Fruit fly (Drosophila melanogaster) whole organism, embryonic: Measurements from ENCODE around the gene heph.

ENCODE experiments used
- Ada2b ChIP-seq: fragments of 200-800 bp; sonication (Bioruptor generic); IDR thresholded peaks from 2 replicates; pipeline ENCODE4 v1.3.6; 2022; ENCODE audit warnings: missing biosample characterization, missing genetic modification characterization
- Asciz ChIP-seq: fragments of 200-800 bp; sonication (Bioruptor generic); optimal IDR thresholded peaks from 2 replicates; lab custom pipeline; 2017; ENCODE audit warnings: missing biosample characterization, mild to moderate bottlenecking, missing genetic modification characterization, missing genetic modification reagents
- Blimp-1 ChIP-seq: fragments of 200-800 bp; sonication (Bioruptor generic); optimal IDR thresholded peaks from 3 replicates; lab custom pipeline; 2018; ENCODE audit warnings: missing biosample characterization, missing genetic modification characterization, mild to moderate bottlenecking, moderate library complexity, missing genetic modification reagents
- CG11504 ChIP-seq: fragments of 200-800 bp; sonication (Bioruptor generic); optimal IDR thresholded peaks from 3 replicates; lab custom pipeline; 2019; ENCODE audit warnings: missing biosample characterization, mild to moderate bottlenecking, missing genetic modification characterization, moderate library complexity
- CG12659 ChIP-seq: fragments of 200-800 bp; sonication (Bioruptor generic); optimal IDR thresholded peaks from 3 replicates; lab custom pipeline; 2017; ENCODE audit warnings: mild to moderate bottlenecking, missing biosample characterization, missing genetic modification reagents, missing genetic modification characterization
- CG13894 ChIP-seq: fragments of 200-800 bp; sonication (Bioruptor generic); optimal IDR thresholded peaks from 3 replicates; lab custom pipeline; 2018; ENCODE audit warnings: missing biosample characterization, mild to moderate bottlenecking, missing genetic modification characterization, moderate library complexity
- CG17328 ChIP-seq: fragments of 200-800 bp; sonication (Bioruptor generic); IDR thresholded peaks from 2 replicates; pipeline ENCODE4 v1.3.6; 2022; ENCODE audit warnings: missing biosample characterization, missing genetic modification characterization
- CG17359 ChIP-seq: fragments of 200-800 bp; sonication (Bioruptor generic); optimal IDR thresholded peaks from 3 replicates; lab custom pipeline; 2018; ENCODE audit warnings: missing biosample characterization, mild to moderate bottlenecking, missing genetic modification characterization, moderate library complexity
- CG17361 ChIP-seq: fragments of 200-800 bp; sonication (Bioruptor generic); IDR thresholded peaks from 3 replicates; pipeline ENCODE4 v1.3.6; 2022; ENCODE audit warnings: missing biosample characterization, missing genetic modification characterization
- CG18476 ChIP-seq: fragments of 200-800 bp; sonication (Bioruptor generic); optimal IDR thresholded peaks from 2 replicates; lab custom pipeline; 2016; ENCODE audit warnings: missing biosample characterization, mild to moderate bottlenecking, missing genetic modification characterization
- CG2116 ChIP-seq: fragments of 200-800 bp; sonication (Bioruptor generic); optimal IDR thresholded peaks from 3 replicates; lab custom pipeline; 2018; ENCODE audit warnings: missing biosample characterization, mild to moderate bottlenecking, missing genetic modification characterization
- CG2120 ChIP-seq: fragments of 200-800 bp; sonication (Bioruptor generic); optimal IDR thresholded peaks from 3 replicates; lab custom pipeline; 2016; ENCODE audit warnings: missing biosample characterization, missing genetic modification characterization
- CG2678 ChIP-seq: fragments of 200-800 bp; sonication (Bioruptor generic); optimal IDR thresholded peaks from 3 replicates; lab custom pipeline; 2019; ENCODE audit warnings: missing biosample characterization, mild to moderate bottlenecking, missing genetic modification characterization, moderate library complexity
- CG2712 ChIP-seq: fragments of 200-800 bp; optimal IDR thresholded peaks from 3 replicates; lab custom pipeline; 2019; ENCODE audit warnings: missing biosample characterization, mild to moderate bottlenecking, missing genetic modification characterization, moderate library complexity
- CG6813 ChIP-seq: fragments of 200-800 bp; sonication (Bioruptor generic); optimal IDR thresholded peaks from 2 replicates; lab custom pipeline; 2017; ENCODE audit warnings: missing biosample characterization, missing genetic modification characterization, mild to moderate bottlenecking, moderate library complexity, missing genetic modification reagents
- CG7357 ChIP-seq: fragments of 200-800 bp; sonication (Bioruptor generic); IDR thresholded peaks from 3 replicates; pipeline ENCODE4 v1.3.6; 2022; ENCODE audit warnings: missing biosample characterization, missing genetic modification characterization
- CG7839 ChIP-seq: fragments of 200-800 bp; sonication (Bioruptor generic); optimal IDR thresholded peaks from 3 replicates; lab custom pipeline; 2018; ENCODE audit warnings: missing biosample characterization, mild to moderate bottlenecking, missing genetic modification characterization, moderate library complexity
- CG8290 ChIP-seq, 3 experiments: fragments of 200-800 bp; sonication (Bioruptor generic); optimal IDR thresholded peaks; 2 replicates each; lab custom pipeline; 2016 to 2019; ENCODE audit warnings: missing biosample characterization in 3 of 3, missing genetic modification characterization in 3 of 3, mild to moderate bottlenecking in 2 of 3, moderate library complexity in 1 of 3
- CG8388 ChIP-seq: fragments of 200-800 bp; sonication (Bioruptor generic); optimal IDR thresholded peaks from 2 replicates; lab custom pipeline; 2019; ENCODE audit warnings: missing biosample characterization, mild to moderate bottlenecking, missing genetic modification characterization, moderate library complexity
- D19A ChIP-seq: fragments of 200-800 bp; optimal IDR thresholded peaks from 3 replicates; lab custom pipeline; 2019; ENCODE audit warnings: missing biosample characterization, mild to moderate bottlenecking, missing genetic modification characterization, moderate library complexity
- D19B ChIP-seq: fragments of 200-800 bp; sonication (Bioruptor generic); optimal IDR thresholded peaks from 2 replicates; lab custom pipeline; 2017; ENCODE audit warnings: missing biosample characterization, mild to moderate bottlenecking, missing genetic modification characterization
- Dref ChIP-seq: fragments of 200-800 bp; sonication (Bioruptor generic); IDR thresholded peaks from 2 replicates; pipeline ENCODE4 v1.3.6; 2022; ENCODE audit warnings: missing biosample characterization, missing genetic modification characterization
- MBD-R2 ChIP-seq: fragments of 200-800 bp; sonication (Bioruptor generic); IDR thresholded peaks from 2 replicates; pipeline ENCODE4 v1.3.6; 2022; ENCODE audit warnings: missing biosample characterization, missing genetic modification characterization
- Meics ChIP-seq: fragments of 200-800 bp; sonication (Bioruptor generic); optimal IDR thresholded peaks from 2 replicates; lab custom pipeline; 2017; ENCODE audit warnings: missing biosample characterization, mild to moderate bottlenecking, missing genetic modification characterization
- NC2β ChIP-seq: fragments of 200-800 bp; sonication (Bioruptor generic); optimal IDR thresholded peaks from 2 replicates; lab custom pipeline; 2016; ENCODE audit warnings: missing biosample characterization, missing genetic modification characterization
- NK7.1 ChIP-seq: fragments of 200-800 bp; sonication (Bioruptor generic); optimal IDR thresholded peaks from 3 replicates; lab custom pipeline; 2016; ENCODE audit warnings: missing biosample characterization, missing genetic modification characterization
- NfI ChIP-seq: fragments of 200-800 bp; sonication (Bioruptor generic); optimal IDR thresholded peaks from 3 replicates; lab custom pipeline; 2018; ENCODE audit warnings: missing biosample characterization, mild to moderate bottlenecking, missing genetic modification characterization, moderate library complexity
- Optix ChIP-seq: fragments of 200-800 bp; sonication (Bioruptor generic); IDR thresholded peaks from 3 replicates; pipeline ENCODE4 v1.3.6; 2022; ENCODE audit warnings: missing biosample characterization, missing genetic modification characterization
- PHDP ChIP-seq: fragments of 200-800 bp; sonication (Bioruptor generic); optimal IDR thresholded peaks from 3 replicates; lab custom pipeline; 2018; ENCODE audit warnings: missing biosample characterization, mild to moderate bottlenecking, missing genetic modification characterization, moderate library complexity
- abd-A ChIP-seq: fragments of 200-800 bp; sonication (Bioruptor generic); optimal IDR thresholded peaks from 3 replicates; lab custom pipeline; 2019; ENCODE audit warnings: missing biosample characterization, mild to moderate bottlenecking, missing genetic modification characterization, moderate library complexity
- amos ChIP-seq: fragments of 200-800 bp; sonication (Bioruptor generic); IDR thresholded peaks from 2 replicates; pipeline ENCODE4 v1.3.6; 2022; ENCODE audit warnings: missing biosample characterization, missing genetic modification characterization; ENCODE audit not compliant: partially characterized antibody
- bsh ChIP-seq, 2 experiments: fragments of 200-800 bp; sonication (Bioruptor generic); optimal IDR thresholded peaks; 2 replicates each; lab custom pipeline; 2017 to 2018; ENCODE audit warnings: mild to moderate bottlenecking in 2 of 2, missing biosample characterization in 2 of 2, missing genetic modification characterization in 2 of 2, moderate library complexity in 1 of 2
- ci ChIP-seq: fragments of 200-800 bp; sonication (Bioruptor generic); IDR thresholded peaks from 3 replicates; pipeline ENCODE4 v1.3.6; 2022; ENCODE audit warnings: missing biosample characterization, missing genetic modification characterization
- dpn ChIP-seq, 2 experiments: fragments of 200-800 bp; sonication (Bioruptor generic); optimal IDR thresholded peaks; 3 replicates each; lab custom pipeline; 2016; ENCODE audit warnings: missing biosample characterization in 2 of 2, missing genetic modification characterization in 2 of 2
- eve ChIP-seq, 2 experiments: fragments of >200 bp; optimal IDR thresholded peaks; 2 replicates each; lab custom pipeline; 2017; ENCODE audit warnings: missing biosample characterization in 2 of 2, missing genetic modification characterization in 2 of 2
- exex ChIP-seq: fragments of 200-800 bp; sonication (Bioruptor generic); optimal IDR thresholded peaks from 4 replicates; lab custom pipeline; 2018; ENCODE audit warnings: missing biosample characterization, mild to moderate bottlenecking, missing genetic modification characterization, moderate library complexity
- eyg ChIP-seq: fragments of 200-800 bp; sonication (Bioruptor generic); optimal IDR thresholded peaks from 3 replicates; lab custom pipeline; 2016; ENCODE audit warnings: missing biosample characterization, missing genetic modification characterization
- fd64A ChIP-seq: fragments of 200-800 bp; sonication (Bioruptor generic); optimal IDR thresholded peaks from 3 replicates; lab custom pipeline; 2018; ENCODE audit warnings: missing biosample characterization, mild to moderate bottlenecking, missing genetic modification characterization
- gce ChIP-seq: fragments of 200-800 bp; sonication (Bioruptor generic); IDR thresholded peaks from 3 replicates; pipeline ENCODE4 v1.3.6; 2022; ENCODE audit warnings: missing biosample characterization, missing genetic modification characterization
- gfzf ChIP-seq: fragments of 200-800 bp; sonication (Bioruptor generic); optimal IDR thresholded peaks from 2 replicates; lab custom pipeline; 2016; ENCODE audit warnings: missing biosample characterization, mild to moderate bottlenecking, missing genetic modification characterization, moderate library complexity
- grau ChIP-seq: fragments of 200-800 bp; optimal IDR thresholded peaks from 3 replicates; lab custom pipeline; 2019; ENCODE audit warnings: missing biosample characterization, mild to moderate bottlenecking, missing genetic modification characterization, moderate library complexity
- klu ChIP-seq: fragments of 200-800 bp; sonication (Bioruptor generic); IDR thresholded peaks from 2 replicates; pipeline ENCODE4 v1.3.6; 2022; ENCODE audit warnings: missing biosample characterization, missing genetic modification characterization
- prd ChIP-seq, 3 experiments: fragments of >200 bp in 2 of 3; fragments of 200-800 bp in 1 of 3; sonication (Bioruptor generic) in 1 of 3; optimal IDR thresholded peaks in 2 of 3; IDR thresholded peaks in 1 of 3; 2 replicates in 2 of 3; 3 replicates in 1 of 3; pipeline versions ENCODE4 v1.3.6 to Lab custom; 2017 to 2022; ENCODE audit warnings: missing biosample characterization in 1 of 3, missing genetic modification characterization in 1 of 3
- ranshi ChIP-seq: fragments of 200-800 bp; sonication (Bioruptor generic); IDR thresholded peaks from 2 replicates; pipeline ENCODE4 v1.3.6; 2022; ENCODE audit warnings: missing biosample characterization, missing genetic modification characterization
- row ChIP-seq: fragments of 200-800 bp; sonication (Bioruptor generic); IDR thresholded peaks from 3 replicates; pipeline ENCODE4 v1.3.6; 2022; ENCODE audit warnings: missing biosample characterization, missing genetic modification characterization
- sens ChIP-seq: fragments of 200-800 bp; sonication (Bioruptor generic); peaks from one replicate; lab custom pipeline; 2016; ENCODE audit warnings: missing biosample characterization, missing genetic modification characterization
- zfh1 ChIP-seq: fragments of 200-800 bp; sonication (Bioruptor generic); IDR thresholded peaks from 3 replicates; pipeline ENCODE4 v1.3.6; 2022; ENCODE audit warnings: missing biosample characterization, missing genetic modification characterization

Gene heph

DNA sequence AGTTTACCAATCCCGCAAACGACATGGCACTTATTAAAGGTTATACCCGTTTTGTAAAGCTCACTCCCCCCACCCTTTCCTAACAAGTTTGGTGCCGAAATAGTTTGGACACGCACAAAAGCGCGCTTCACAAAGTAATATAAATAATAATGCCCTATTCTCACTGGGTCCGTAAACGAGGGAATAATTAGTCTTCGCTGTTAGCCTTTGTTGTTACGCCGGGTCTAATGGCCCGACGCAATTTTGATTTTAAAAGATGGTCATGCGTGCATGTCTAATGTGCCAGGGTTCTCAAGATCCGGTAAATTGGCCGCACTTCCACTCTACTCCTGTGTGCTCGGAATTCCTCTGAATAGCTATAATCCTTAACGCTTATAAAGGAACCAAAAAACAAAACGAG lies 60.9 kb downstream of the heph start (continued):
- no peak for TF ChIP-seq fd64A (GFP tag; lab: Kevin White, UChicago)
- TF ChIP-seq CG8290 (GFP tag; optimal IDR thresholded peaks at IDR 0.05; lab: Kevin White, UChicago): no peak
- peak in 1 of 2 experiments; percentile 36 for TF ChIP-seq CG8290 (tag; optimal IDR thresholded peaks at IDR 0.05; lab: Kevin White, UChicago)
- peak; percentile 29 for TF ChIP-seq CG13894 (tag; lab: Kevin White, UChicago)
- TF ChIP-seq prd (optimal IDR thresholded peaks at IDR 0.05; lab: Kevin White, UChicago): no peak
- peak; percentile 36; the same call in 1 of the 3 replicates for TF ChIP-seq prd (GFP tag; IDR thresholded peaks at IDR 0.05; lab: Robert Waterston, UW)
- no peak for TF ChIP-seq NfI (GFP tag; lab: Kevin White, UChicago)
- TF ChIP-seq sens: peak; percentile 1
- no peak for TF ChIP-seq Blimp-1 (GFP tag; lab: Kevin White, UChicago)
- no peak for TF ChIP-seq NC2β
- no peak for TF ChIP-seq eyg (GFP tag; lab: Kevin White, UChicago)
- TF ChIP-seq eve (GFP tag; optimal IDR thresholded peaks at IDR 0.05; lab: Kevin White, UChicago): peak in 1 of 2 experiments; percentile 52

DNA sequence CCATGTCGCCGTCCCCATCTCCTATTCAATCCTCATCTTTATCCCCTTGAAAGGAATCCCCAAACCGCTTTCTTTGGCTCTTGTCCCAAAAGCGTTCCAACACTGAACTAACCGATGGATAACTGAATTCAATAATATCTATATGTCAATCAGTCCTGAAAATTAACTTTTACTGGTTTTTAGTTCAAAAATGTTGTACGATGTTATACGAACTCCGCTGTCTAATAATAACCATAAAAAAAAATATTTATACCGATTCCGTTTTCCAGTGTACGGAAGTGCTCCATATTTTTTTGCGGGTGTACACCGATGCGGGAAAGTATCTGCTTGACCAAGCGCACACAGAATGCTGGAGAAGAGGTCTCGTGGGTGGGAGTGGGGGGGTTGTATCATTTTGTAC lies 65.9 kb downstream of the heph start:
- TF ChIP-seq CG2120 (GFP tag; lab: Kevin White, UChicago) (peak; percentile 42), D19B (GFP tag; lab: Kevin White, UChicago) (no peak), Optix (GFP tag; lab: Robert Waterston, UW) (no peak), CG17359 (peak; percentile 7), CG7839 (tag; lab: Kevin White, UChicago) (peak; percentile 20), zfh1 (GFP tag; lab: Robert Waterston, UW) (0 out of 3 replicates have a peak, but pooled peaks have one; percentile 24), NK7.1 (no peak), dpn (GFP tag; optimal IDR thresholded peaks at IDR 0.05; lab: Kevin White, UChicago) (peak in 1 of 2 experiments; percentile 14), CG12659 (GFP tag; lab: Kevin White, UChicago) (peak; percentile 17), gfzf (GFP tag; lab: Kevin White, UChicago) (no peak), CG18476 (no peak), Ada2b (GFP tag; lab: Robert Waterston, UW) (no peak), MBD-R2 (GFP tag; lab: Robert Waterston, UW) (no peak), amos (GFP tag; lab: Robert Waterston, UW) (no peak), CG6813 (GFP tag; lab: Kevin White, UChicago) (peak; percentile 27), Meics (GFP tag; lab: Kevin White, UChicago) (peak; percentile 20), CG2712 (tag; lab: Kevin White, UChicago) (peak; percentile 28), CG2116 (no peak), CG8388 (GFP tag; lab: Kevin White, UChicago) (peak; percentile 5), D19A (tag; lab: Kevin White, UChicago) (peak; percentile 8), abd-A (tag; lab: Kevin White, UChicago) (no peak), grau (peak; percentile 6), klu (GFP tag; lab: Robert Waterston, UW) (no peak), gce (GFP tag; lab: Robert Waterston, UW) (no peak), prd (optimal IDR thresholded peaks at IDR 0.05; lab: Kevin White, UChicago) (no peak), prd (GFP tag; IDR thresholded peaks at IDR 0.05; lab: Robert Waterston, UW) (0 out of 3 replicates have a peak, but pooled peaks have one; percentile 25), Asciz (peak; percentile 11), CG17328 (GFP tag; lab: Robert Waterston, UW) (0 out of 2 replicates have a peak, but pooled peaks have one; percentile 12), ci (GFP tag; lab: Robert Waterston, UW) (no peak), PHDP (tag; lab: Kevin White, UChicago) (peak; percentile 17), NC2β (no peak), sens (peak; percentile 75), CG2678 (tag; lab: Kevin White, UChicago) (peak; percentile 45), Dref (GFP tag; lab: Robert Waterston, UW) (no peak), ranshi (GFP tag; lab: Robert Waterston, UW) (0 out of 2 replicates have a peak, but pooled peaks have one; percentile 5), bsh (GFP tag; optimal IDR thresholded peaks at IDR 0.05; lab: Kevin White, UChicago) (peak in 1 of 2 experiments; percentile 22), CG7357 (GFP tag; lab: Robert Waterston, UW) (no peak), row (peak; percentile 40; the same call in 2 of the 3 replicates), CG11504 (tag; lab: Kevin White, UChicago) (peak; percentile 42), CG17361 (0 out of 3 replicates have a peak, but pooled peaks have one; percentile 14), exex (no peak)
